Fruit fly (Drosophila melanogaster) whole organism: ENCODE data around the gene stx.

Experiments used
- CG8478 ChIP-seq: fragments of >200 bp; optimal IDR thresholded peaks from 2 replicates; lab custom pipeline; 2018; ENCODE audit warnings: inconsistent platforms
- EcR ChIP-seq, 2 experiments: fragments of >200 bp; optimal IDR thresholded peaks; 2 replicates each; lab custom pipeline; 2017; ENCODE audit warnings: missing biosample characterization in 2 of 2, missing genetic modification characterization in 2 of 2, missing genetic modification reagents in 2 of 2
- usp ChIP-seq: fragments of >200 bp; optimal IDR thresholded peaks from 2 replicates; lab custom pipeline; 2017; ENCODE audit warnings: missing biosample characterization, missing genetic modification characterization, mixed read lengths

DNA sequence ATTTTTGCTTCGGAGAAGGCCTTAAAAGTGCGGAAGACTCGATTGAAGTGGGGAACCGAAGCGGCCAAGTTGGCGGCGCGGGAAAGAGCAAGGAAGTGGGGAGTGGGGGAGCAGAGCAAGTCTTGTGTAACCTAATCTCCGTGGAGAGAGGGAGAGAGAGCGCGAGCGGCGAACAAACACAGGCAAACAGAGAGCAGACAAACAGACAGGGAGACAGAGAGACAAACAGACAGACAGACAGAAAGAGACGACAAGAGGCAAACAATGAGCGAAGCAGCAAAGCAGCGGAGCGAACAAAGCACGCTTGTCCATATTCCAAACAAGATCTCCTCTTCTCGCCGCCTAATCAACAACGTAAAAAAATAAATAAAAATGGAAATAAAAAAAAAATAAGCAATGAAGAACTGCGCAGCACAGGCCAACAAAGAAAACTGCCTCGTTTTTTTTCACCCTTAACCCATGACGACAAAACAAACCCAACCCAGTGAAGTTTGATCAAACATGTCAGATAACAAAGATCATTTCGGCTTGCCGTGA, 5.8 kb downstream of the stx start:
- TF ChIP-seq CG8478 (no peak), EcR (GFP tag; optimal IDR thresholded peaks at IDR 0.05; lab: Kevin White, UChicago) (no peak), usp (GFP tag; lab: Kevin White, UChicago) (no peak)
